Fruit fly (Drosophila melanogaster) whole organism, wandering third instar larva: ENCODE results near the gene Gycbeta100B.

Experiments used
- dl ChIP-seq, 2 experiments: fragments of 175-275, 200-275 bp in 1 of 2; fragments of 200-275 bp in 1 of 2; sonication (Bioruptor generic); optimal IDR thresholded peaks; lab custom pipeline; 2018; ENCODE audit warnings: mild to moderate bottlenecking in 2 of 2, missing biosample characterization in 2 of 2, missing genetic modification characterization in 2 of 2, moderate library complexity in 2 of 2; ENCODE audit not compliant: partially characterized antibody in 2 of 2, insufficient read depth in 1 of 2
- usp ChIP-seq: fragments of >200 bp; optimal IDR thresholded peaks from 2 replicates; lab custom pipeline; 2017; ENCODE audit warnings: missing biosample characterization, missing genetic modification characterization

DNA sequence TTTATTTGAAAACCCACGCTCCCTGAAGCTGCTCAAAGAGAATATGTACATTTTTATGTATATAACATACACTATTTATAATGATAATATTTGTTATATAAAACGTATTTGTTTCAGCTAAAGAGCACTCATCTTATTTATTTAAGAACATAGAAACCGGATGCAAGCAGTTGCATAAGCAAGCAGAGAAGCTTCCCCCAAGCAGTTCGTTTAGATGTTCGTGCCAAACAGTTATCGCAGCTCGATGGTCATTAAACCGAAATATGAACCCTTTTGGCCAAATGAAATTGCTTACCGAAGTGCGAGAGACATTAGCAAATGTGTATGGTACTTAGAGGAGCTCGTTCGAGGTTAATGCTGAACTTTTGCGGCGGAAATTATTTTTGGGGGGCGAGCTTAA is 44.2 kb upstream of the Gycbeta100B start:
- TF ChIP-seq dl (GFP tag; optimal IDR thresholded peaks at IDR 0.05; lab: Kevin White, UChicago; ENCODE audit: insufficient read depth in 1 of 2, partially characterized antibody in 2 of 2): no peak
- TF ChIP-seq usp (GFP tag; lab: Kevin White, UChicago): no peak
